Fruit fly (Drosophila melanogaster): ENCODE results near the gene CG4098.

CG4098 gene

dm6 chr3L:16572208-16572607, 36.9 kb downstream of the CG4098 start:
- TF ChIP-seq tj (GFP tag; optimal IDR thresholded peaks at IDR 0.05) = no peak
- peak; percentile 11 for TF ChIP-seq pad (GFP tag; optimal IDR thresholded peaks at IDR 0.05)
- TF ChIP-seq CG14711 (tag; optimal IDR thresholded peaks at IDR 0.05) = no peak
- TF ChIP-seq Mnt (GFP tag; optimal IDR thresholded peaks at IDR 0.05) = peak; percentile 22
- no peak for TF ChIP-seq CG1620 (GFP tag; optimal IDR thresholded peaks at IDR 0.05)
- TF ChIP-seq CG12768 (GFP tag; optimal IDR thresholded peaks at IDR 0.05) = peak; percentile 33
- TF ChIP-seq kay (GFP tag; ENCODE audit: borderline replicate concordance) = peak; percentile 60
- no peak for TF ChIP-seq Clk (GFP tag; optimal IDR thresholded peaks at IDR 0.05)

dm6 chr3L:16571739-16572063, 37.4 kb downstream of the CG4098 start:
- TF ChIP-seq tj (GFP tag; optimal IDR thresholded peaks at IDR 0.05) = peak; percentile 89
- no peak for TF ChIP-seq bab1 (GFP tag; optimal IDR thresholded peaks at IDR 0.05)

- TF ChIP-seq kay (GFP tag; ENCODE audit: borderline replicate concordance) (peak; percentile 19), CG33017 (tag; optimal IDR thresholded peaks at IDR 0.05) (no peak)
Measured at dm6 chr3L:16571014-16571738, 38.0 kb downstream of the CG4098 start.

dm6 chr3L:16569456-16569855, 39.7 kb downstream of the CG4098 start:
- no peak for TF ChIP-seq pad (GFP tag; optimal IDR thresholded peaks at IDR 0.05)
- no peak for TF ChIP-seq CG1620 (GFP tag; optimal IDR thresholded peaks at IDR 0.05)
- TF ChIP-seq Hr96 (GFP tag; optimal IDR thresholded peaks at IDR 0.05) = no peak
- no peak for TF ChIP-seq kay (GFP tag; ENCODE audit: borderline replicate concordance)
- TF ChIP-seq CG33017 (tag; optimal IDR thresholded peaks at IDR 0.05) = no peak

dm6 chr3L:16567495-16567894, 41.7 kb downstream of the CG4098 start:
- TF ChIP-seq toe (GFP tag; optimal IDR thresholded peaks at IDR 0.05) (no peak), cnc (optimal IDR thresholded peaks at IDR 0.05) (no peak), CG7045 (GFP tag; optimal IDR thresholded peaks at IDR 0.05) (no peak), CG33017 (tag; optimal IDR thresholded peaks at IDR 0.05) (no peak), CG14711 (tag; optimal IDR thresholded peaks at IDR 0.05) (no peak), Mnt (GFP tag; optimal IDR thresholded peaks at IDR 0.05) (no peak), pad (GFP tag; optimal IDR thresholded peaks at IDR 0.05) (no peak), cic (GFP tag; optimal IDR thresholded peaks at IDR 0.05) (no peak), CG1620 (GFP tag; optimal IDR thresholded peaks at IDR 0.05) (no peak), Crg-1 (GFP tag; optimal IDR thresholded peaks at IDR 0.05) (no peak), CG12768 (GFP tag; optimal IDR thresholded peaks at IDR 0.05) (no peak)

- TF ChIP-seq CG5204 (GFP tag; optimal IDR thresholded peaks at IDR 0.05) (no peak), Clk (GFP tag; optimal IDR thresholded peaks at IDR 0.05) (no peak), pad (GFP tag; optimal IDR thresholded peaks at IDR 0.05) (no peak), cic (GFP tag; optimal IDR thresholded peaks at IDR 0.05) (no peak), Hr96 (GFP tag; optimal IDR thresholded peaks at IDR 0.05) (no peak), toe (GFP tag; optimal IDR thresholded peaks at IDR 0.05) (no peak)
Measured at dm6 chr3L:16566700-16567221, 42.4 kb downstream of the CG4098 start, which contains the start of gene UQCR-6.4L. TSS of gene UQCR-6.4L (plus strand) at chr3L:16566750.

- TF ChIP-seq CG33017 (tag; optimal IDR thresholded peaks at IDR 0.05) = no peak
Measured at dm6 chr3L:16566093-16566492, 43.1 kb downstream of the CG4098 start.

dm6 chr3L:16563361-16563760, 45.8 kb downstream of the CG4098 start:
- TF ChIP-seq CG14711 (tag; optimal IDR thresholded peaks at IDR 0.05) = no peak
- no peak for TF ChIP-seq CG33017 (tag; optimal IDR thresholded peaks at IDR 0.05)
- TF ChIP-seq CG7101 (tag; optimal IDR thresholded peaks at IDR 0.05) = no peak
- no peak for TF ChIP-seq CG11617 (GFP tag; optimal IDR thresholded peaks at IDR 0.05)
- no peak for TF ChIP-seq Clk (GFP tag; optimal IDR thresholded peaks at IDR 0.05)
- TF ChIP-seq cic (GFP tag; optimal IDR thresholded peaks at IDR 0.05) = no peak
- TF ChIP-seq kay (GFP tag; ENCODE audit: borderline replicate concordance) = no peak
- TF ChIP-seq toe (GFP tag; optimal IDR thresholded peaks at IDR 0.05) = no peak
- no peak for TF ChIP-seq CG12768 (GFP tag; optimal IDR thresholded peaks at IDR 0.05)
- TF ChIP-seq Crg-1 (GFP tag; optimal IDR thresholded peaks at IDR 0.05) = no peak
- no peak for TF ChIP-seq Hr96 (GFP tag; optimal IDR thresholded peaks at IDR 0.05)
- no peak for TF ChIP-seq cnc (optimal IDR thresholded peaks at IDR 0.05)
- TF ChIP-seq CG1620 (GFP tag; optimal IDR thresholded peaks at IDR 0.05) = no peak
- no peak for TF ChIP-seq Mnt (GFP tag; optimal IDR thresholded peaks at IDR 0.05)
- no peak for TF ChIP-seq tj (GFP tag; optimal IDR thresholded peaks at IDR 0.05)
- TF ChIP-seq bab1 (GFP tag; optimal IDR thresholded peaks at IDR 0.05) = no peak

Data from whole organism, adult.